Worm (Caenorhabditis elegans): ENCODE results near the gene pnc-1.

Gene pnc-1

DNA sequence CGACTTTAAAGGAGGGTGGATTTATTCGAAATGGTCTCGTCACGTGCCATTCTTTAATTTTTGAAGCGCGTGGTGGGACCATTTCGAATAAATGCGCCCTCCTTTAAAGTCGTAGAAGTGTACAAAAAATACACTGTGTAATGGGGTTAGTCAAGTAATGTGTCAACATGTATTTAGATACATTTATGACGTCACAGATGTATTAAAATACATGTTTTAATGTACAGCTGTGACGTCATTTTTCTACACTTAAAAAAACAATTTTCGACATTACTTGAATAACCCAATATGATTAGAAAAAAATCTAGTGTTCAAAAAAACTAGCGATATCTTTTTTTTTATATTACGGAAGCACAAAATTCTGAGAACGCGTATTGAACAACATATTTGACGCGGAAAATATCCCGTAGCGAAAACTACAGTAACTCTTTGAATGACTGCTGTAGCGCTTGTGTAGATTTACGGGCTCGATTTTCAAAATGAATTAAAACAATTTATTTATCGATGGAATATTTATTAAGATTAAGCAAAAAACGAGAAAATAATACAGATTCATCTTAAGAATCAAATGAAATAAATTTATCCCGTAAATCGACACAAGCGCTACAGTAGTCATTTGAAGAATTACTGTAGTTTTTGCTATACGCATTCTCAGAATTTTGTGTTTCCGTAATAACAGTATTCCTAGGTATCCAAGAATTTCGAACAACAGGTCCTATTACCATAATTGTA is 18.8 kb downstream of the pnc-1 start, which contains the start of gene gfrp-1:
Gene gfrp-1 (plus strand): TSS at position 682 of the 732 bp plus-strand sequence.
- TF ChIP-seq zip-8 (tag; optimal IDR thresholded peaks at IDR 0.05) (peak; percentile 98), ceh-39 (tag; optimal IDR thresholded peaks at IDR 0.05) (no peak), ztf-11 (tag; optimal IDR thresholded peaks at IDR 0.05) (no peak), elt-1 (tag; optimal IDR thresholded peaks at IDR 0.05; ENCODE audit: borderline replicate concordance, insufficient read depth) (no peak), hlh-1 (tag; optimal IDR thresholded peaks at IDR 0.05) (no peak), nhr-237 (tag; optimal IDR thresholded peaks at IDR 0.05) (no peak), unc-62 (GFP tag; optimal IDR thresholded peaks at IDR 0.05) (no peak)

DNA sequence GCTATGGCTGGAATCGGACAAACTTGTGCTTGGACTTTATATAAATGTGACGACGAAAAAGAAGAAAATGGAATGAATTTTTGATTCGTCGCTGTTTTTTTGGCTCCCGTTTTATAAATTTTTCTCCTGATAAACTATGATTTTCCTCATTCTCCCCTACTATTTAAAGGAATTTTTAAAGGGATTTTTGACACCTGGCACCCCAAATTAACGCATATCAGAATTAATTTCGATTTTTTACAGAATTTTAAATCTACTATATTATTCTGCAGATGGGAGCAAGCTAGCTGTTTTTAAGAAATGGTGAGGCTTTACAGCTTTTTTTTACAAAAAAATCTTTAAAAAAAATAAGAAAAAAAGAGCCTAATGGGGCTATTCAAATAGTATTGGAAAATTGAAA is 20.7 kb downstream of the pnc-1 start, which contains the start of gene coa-1:
Gene coa-1 (plus strand): TSS at position 301 of the 400 bp plus-strand sequence.
- TF ChIP-seq bed-3 (GFP tag; optimal IDR thresholded peaks at IDR 0.05) = no peak
- TF ChIP-seq ham-2 (GFP tag; optimal IDR thresholded peaks at IDR 0.05) = no peak
- TF ChIP-seq hlh-1 (tag; optimal IDR thresholded peaks at IDR 0.05) = no peak
- no peak for TF ChIP-seq elt-3 (tag; optimal IDR thresholded peaks at IDR 0.05)
- no peak for TF ChIP-seq unc-39 (tag; optimal IDR thresholded peaks at IDR 0.05)
- TF ChIP-seq nhr-237 (tag; optimal IDR thresholded peaks at IDR 0.05) = no peak
- TF ChIP-seq mls-2 (tag; optimal IDR thresholded peaks at IDR 0.05) = no peak
- TF ChIP-seq sptf-1 (tag; optimal IDR thresholded peaks at IDR 0.05) = no peak
- no peak for TF ChIP-seq ceh-83 (GFP tag; optimal IDR thresholded peaks at IDR 0.05)
- TF ChIP-seq lin-32 (GFP tag; optimal IDR thresholded peaks at IDR 0.05) = no peak
- TF ChIP-seq blmp-1 (tag; optimal IDR thresholded peaks at IDR 0.05) = no peak
- TF ChIP-seq snpc-4 (tag; optimal IDR thresholded peaks at IDR 0.05) = no peak
- TF ChIP-seq nhr-2 (tag; optimal IDR thresholded peaks at IDR 0.05) = no peak
- no peak for TF ChIP-seq elt-1 (tag; optimal IDR thresholded peaks at IDR 0.05; ENCODE audit: borderline replicate concordance, insufficient read depth)
- no peak for TF ChIP-seq lin-13 (tag; optimal IDR thresholded peaks at IDR 0.05)
- TF ChIP-seq ceh-39 (tag; optimal IDR thresholded peaks at IDR 0.05) = no peak
- no peak for TF ChIP-seq drap-1 (GFP tag; optimal IDR thresholded peaks at IDR 0.05)

DNA sequence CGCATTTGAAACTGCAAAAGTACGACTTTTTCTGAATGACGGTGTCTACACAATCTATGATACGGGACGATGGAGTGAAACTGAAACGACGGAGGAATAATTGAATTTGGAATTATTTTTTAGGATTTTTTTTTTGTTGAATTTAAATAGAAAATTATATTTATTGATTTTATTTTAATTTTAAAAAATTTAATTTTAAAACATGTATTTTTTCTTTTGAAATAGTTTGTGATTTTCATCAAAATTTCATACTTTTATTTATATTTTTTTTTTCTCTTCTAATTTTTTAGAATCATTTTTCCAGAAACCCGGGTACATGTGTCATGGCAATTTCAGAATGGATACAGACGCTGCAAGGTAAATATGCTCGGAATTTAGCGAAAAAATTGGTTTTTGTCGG is 23.6 kb downstream of the pnc-1 start, which contains the start of gene Y38C1AA.1:
Gene Y38C1AA.1 (plus strand): TSS at position 301 of the 400 bp plus-strand sequence.
- TF ChIP-seq pha-4 (tag; optimal IDR thresholded peaks at IDR 0.05) (no peak), lsy-2 (tag; optimal IDR thresholded peaks at IDR 0.05) (no peak), ces-1 (GFP tag; optimal IDR thresholded peaks at IDR 0.05) (no peak), cnd-1 (tag; optimal IDR thresholded peaks at IDR 0.05) (no peak), unc-62 (GFP tag; optimal IDR thresholded peaks at IDR 0.05) (no peak), mab-5 (tag; optimal IDR thresholded peaks at IDR 0.05) (no peak), nhr-237 (tag; optimal IDR thresholded peaks at IDR 0.05) (no peak), blmp-1 (tag; optimal IDR thresholded peaks at IDR 0.05) (no peak), lin-13 (tag; optimal IDR thresholded peaks at IDR 0.05) (no peak), unc-39 (tag; optimal IDR thresholded peaks at IDR 0.05) (no peak), nhr-12 (tag; optimal IDR thresholded peaks at IDR 0.05) (no peak), mls-2 (tag; optimal IDR thresholded peaks at IDR 0.05) (no peak), unc-120 (tag; optimal IDR thresholded peaks at IDR 0.05; ENCODE audit: poor library complexity, severe bottlenecking) (no peak), nhr-2 (tag; optimal IDR thresholded peaks at IDR 0.05) (no peak), sptf-1 (tag; optimal IDR thresholded peaks at IDR 0.05) (no peak), flh-1 (GFP tag; optimal IDR thresholded peaks at IDR 0.05) (no peak), snpc-4 (tag; optimal IDR thresholded peaks at IDR 0.05) (no peak), bed-3 (GFP tag; optimal IDR thresholded peaks at IDR 0.05) (no peak)

DNA sequence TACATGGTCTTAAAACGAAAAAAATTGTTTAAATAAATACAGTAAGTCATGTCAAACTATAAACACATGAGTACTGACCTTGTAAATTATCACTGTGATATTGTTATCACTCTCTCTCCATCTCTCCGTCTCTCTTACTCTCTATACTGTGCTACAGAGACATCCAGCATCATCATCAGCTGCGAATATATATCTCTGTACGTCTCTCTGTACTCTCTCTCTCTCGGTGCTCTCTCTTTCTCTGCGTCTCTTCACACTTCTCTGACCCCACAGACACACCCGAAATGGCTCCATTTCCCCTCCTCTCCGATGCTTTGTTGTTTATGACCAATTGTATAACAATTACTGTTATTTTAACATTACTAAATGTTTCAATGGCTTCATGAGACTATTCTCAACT is 26.3 kb downstream of the pnc-1 start:
- TF ChIP-seq unc-120 (tag; optimal IDR thresholded peaks at IDR 0.05; ENCODE audit: poor library complexity, severe bottlenecking) (peak; percentile 81), elt-3 (tag; optimal IDR thresholded peaks at IDR 0.05) (peak; percentile 64), ham-2 (GFP tag; optimal IDR thresholded peaks at IDR 0.05) (no peak), pha-4 (tag; optimal IDR thresholded peaks at IDR 0.05) (peak; percentile 9), ces-1 (GFP tag; optimal IDR thresholded peaks at IDR 0.05) (peak; percentile 28)

DNA sequence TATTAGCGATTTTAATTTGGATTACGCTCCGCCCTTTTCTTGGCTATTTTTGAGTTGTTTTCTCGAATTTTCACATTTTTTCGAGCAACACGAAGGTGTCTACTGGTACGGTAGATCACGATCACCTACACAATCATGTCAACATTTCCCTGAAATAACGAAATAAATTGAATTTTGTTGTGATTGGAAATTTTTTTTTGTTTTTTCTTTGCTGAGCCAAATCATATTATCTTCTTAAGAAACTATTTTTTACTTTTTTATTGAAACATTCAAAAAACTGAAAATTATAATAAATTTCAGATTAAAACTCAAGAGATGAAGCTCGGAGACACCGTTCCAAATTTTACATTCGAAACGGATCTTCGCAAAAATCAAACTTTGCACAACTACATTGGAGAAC is 34.0 kb downstream of the pnc-1 start, which contains the start of gene prdx-6:
Gene prdx-6 (plus strand): TSS at position 301 of the 400 bp plus-strand sequence.
- TF ChIP-seq ceh-43 (GFP tag; optimal IDR thresholded peaks at IDR 0.05) (no peak), sptf-1 (tag; optimal IDR thresholded peaks at IDR 0.05) (no peak), lin-13 (tag; optimal IDR thresholded peaks at IDR 0.05) (no peak), sem-2 (GFP tag; optimal IDR thresholded peaks at IDR 0.05) (no peak), elt-3 (tag; optimal IDR thresholded peaks at IDR 0.05) (no peak), ham-2 (GFP tag; optimal IDR thresholded peaks at IDR 0.05) (no peak), ceh-39 (tag; optimal IDR thresholded peaks at IDR 0.05) (no peak), nhr-76 (tag; optimal IDR thresholded peaks at IDR 0.05) (no peak)

Data from whole organism, mixed stage, embryonic.